Worm (Caenorhabditis elegans) whole organism, L4 larva: Measurements from ENCODE around the gene Y54G11A.14.

Experiments used
- ama-1 ChIP-seq: fragments of 150-350 bp; optimal IDR thresholded peaks from 2 replicates; lab custom pipeline; 2014; ENCODE audit warnings: inconsistent platforms, mixed read lengths
- ceh-20 ChIP-seq: fragments of 200-800 bp; sonication (Bioruptor generic); IDR thresholded peaks from 2 replicates; pipeline ENCODE4 v1.3.6; 2022; ENCODE audit warnings: missing genetic modification reagents, missing genetic modification characterization, missing compliant biosample characterization
- hmg-1.1 ChIP-seq: fragments of 200-800 bp; sonication (Bioruptor generic); IDR thresholded peaks from 2 replicates; pipeline ENCODE4 v1.3.6; 2022; ENCODE audit warnings: missing genetic modification reagents, missing genetic modification characterization, missing compliant biosample characterization
- lin-39 ChIP-seq: fragments of 150-350 bp; optimal IDR thresholded peaks from 2 replicates; lab custom pipeline; 2014; ENCODE audit warnings: missing biosample characterization, missing genetic modification reagents, missing genetic modification characterization
- lir-3 ChIP-seq: sonication (generic microtip); optimal IDR thresholded peaks from 2 replicates; lab custom pipeline; 2016; ENCODE audit warnings: mild to moderate bottlenecking, missing genetic modification characterization, missing compliant biosample characterization
- nhr-77 ChIP-seq: fragments of 150-350 bp; optimal IDR thresholded peaks from 2 replicates; lab custom pipeline; 2014; ENCODE audit warnings: missing biosample characterization, missing genetic modification characterization
- unc-62 ChIP-seq, 3 experiments: fragments of 150-350 bp in 1 of 3; sonication (generic microtip); optimal IDR thresholded peaks in 2 of 3; peaks in 1 of 3; 1 replicate in 1 of 3; 2 replicates in 2 of 3; lab custom pipeline; 2014 to 2017; ENCODE audit warnings: missing biosample characterization in 3 of 3, missing genetic modification characterization in 3 of 3, missing genetic modification reagents in 3 of 3, missing genotype in 1 of 3
- zag-1 ChIP-seq: fragments of 150-350 bp; optimal IDR thresholded peaks from 2 replicates; lab custom pipeline; 2014; ENCODE audit warnings: missing biosample characterization, missing genetic modification characterization

DNA sequence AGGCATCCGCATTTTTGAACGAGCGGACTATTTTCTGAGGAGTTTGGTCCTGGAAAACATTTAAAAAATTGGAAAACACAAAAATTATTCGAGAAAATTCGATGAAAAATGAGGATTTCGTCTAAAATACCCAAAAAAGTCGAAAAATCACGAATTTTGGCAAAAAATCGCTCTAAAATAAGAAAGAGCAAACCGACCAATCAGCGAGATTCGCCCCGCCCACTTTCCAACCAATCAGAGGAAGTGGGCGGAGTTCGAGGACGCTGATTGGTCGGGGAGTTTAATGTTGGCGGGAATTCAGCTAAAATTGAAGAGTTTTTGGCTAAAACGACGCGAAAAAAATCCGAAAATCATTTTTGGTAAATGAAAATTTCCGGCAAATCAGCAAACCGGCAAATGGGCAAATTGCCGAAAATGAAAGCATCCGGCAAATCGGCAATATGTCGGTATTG is 48.8 kb upstream of the Y54G11A.14 start, which contains the start of gene Y54G11A.1:
- TF ChIP-seq unc-62 (GFP tag; optimal IDR thresholded peaks at IDR 0.05 in 1 of 2; lab: Kevin White, UChicago) (no peak), unc-62 (tag; optimal IDR thresholded peaks at IDR 0.05; lab: Kevin White, UChicago) (no peak), lir-3 (tag; lab: Kevin White, UChicago) (no peak), nhr-77 (no peak), lin-39 (tag; lab: Kevin White, UChicago) (no peak), zag-1 (no peak), hmg-1.1 (GFP tag; lab: Robert Waterston, UW) (no peak), ama-1 (lab: Kevin White, UChicago) (no peak), ceh-20 (GFP tag; lab: Robert Waterston, UW) (no peak)
